Fruit fly (Drosophila melanogaster): ENCODE data around the gene CG17271.

The CG17271 gene

dm6 chr3R:20818689-20819088 lies 3.0 kb downstream of the CG17271 start, which contains the start of gene CG17270 (continued):
- TF ChIP-seq CG15514 (GFP tag; optimal IDR thresholded peaks at IDR 0.05): peak; percentile 32
- no peak for TF ChIP-seq ewg (GFP tag; optimal IDR thresholded peaks at IDR 0.05)
- TF ChIP-seq inv (GFP tag; IDR thresholded peaks at IDR 0.05; ENCODE audit: partially characterized antibody): no peak
- TF ChIP-seq Sin3A (optimal IDR thresholded peaks at IDR 0.05): no peak
- no peak for TF ChIP-seq HLH4C (GFP tag; IDR thresholded peaks at IDR 0.05; ENCODE audit: partially characterized antibody)
- TF ChIP-seq oc (tag; optimal IDR thresholded peaks at IDR 0.05): no peak
- no peak for TF ChIP-seq Atf3 (GFP tag; optimal IDR thresholded peaks at IDR 0.05)
- TF ChIP-seq row (GFP tag; IDR thresholded peaks at IDR 0.05): peak; percentile 50; the same call in 1 of the 3 replicates
- no peak for TF ChIP-seq corto (GFP tag; optimal IDR thresholded peaks at IDR 0.05)
- no peak for TF ChIP-seq B-H2 (GFP tag; optimal IDR thresholded peaks at IDR 0.05)
- TF ChIP-seq ac (GFP tag; optimal IDR thresholded peaks at IDR 0.05): no peak
- no peak for TF ChIP-seq bsh (GFP tag; optimal IDR thresholded peaks at IDR 0.05)
- TF ChIP-seq CG14965 (GFP tag; optimal IDR thresholded peaks at IDR 0.05; ENCODE audit: borderline replicate concordance): no peak
- no peak for TF ChIP-seq chinmo (GFP tag; IDR thresholded peaks at IDR 0.05; ENCODE audit: partially characterized antibody)
- TF ChIP-seq CG43689 (GFP tag; IDR thresholded peaks at IDR 0.05): no peak
- no peak for TF ChIP-seq D (optimal IDR thresholded peaks at IDR 0.05)
- TF ChIP-seq D (GFP tag; optimal IDR thresholded peaks at IDR 0.05): no peak
- TF ChIP-seq Ets65A (GFP tag): peak; percentile 4
- no peak for TF ChIP-seq wdn (GFP tag; IDR thresholded peaks at IDR 0.05)
- TF ChIP-seq sqz (GFP tag; optimal IDR thresholded peaks at IDR 0.05): no peak
- TF ChIP-seq CG4360 (GFP tag; IDR thresholded peaks at IDR 0.05): no peak
- no peak for TF ChIP-seq Ssrp (tag; optimal IDR thresholded peaks at IDR 0.05)
- no peak for TF ChIP-seq az2 (GFP tag; optimal IDR thresholded peaks at IDR 0.05)
- TF ChIP-seq grn (GFP tag; optimal IDR thresholded peaks at IDR 0.05): no peak
- 0 out of 3 replicates have a peak, but pooled peaks have one; percentile 55 for TF ChIP-seq CG2199 (GFP tag; IDR thresholded peaks at IDR 0.05)
- no peak for TF ChIP-seq CG1602 (GFP tag; optimal IDR thresholded peaks at IDR 0.05)
- TF ChIP-seq kah (GFP tag; optimal IDR thresholded peaks at IDR 0.05): no peak
- no peak for TF ChIP-seq toy (GFP tag; IDR thresholded peaks at IDR 0.05)
- no peak for TF ChIP-seq aop (GFP tag; IDR thresholded peaks at IDR 0.05)
- TF ChIP-seq Dad (GFP tag; optimal IDR thresholded peaks at IDR 0.05): no peak
- no peak for TF ChIP-seq Adf1 (GFP tag; IDR thresholded peaks at IDR 0.05)
- TF ChIP-seq Med (GFP tag): no peak
- TF ChIP-seq CG12942 (GFP tag; optimal IDR thresholded peaks at IDR 0.05): no peak
- TF ChIP-seq CG31224 (GFP tag; IDR thresholded peaks at IDR 0.05): no peak
- no peak for TF ChIP-seq CG11504 (tag; optimal IDR thresholded peaks at IDR 0.05)
- no peak for TF ChIP-seq CG11085 (GFP tag; IDR thresholded peaks at IDR 0.05)
- TF ChIP-seq CG3726 (GFP tag; IDR thresholded peaks at IDR 0.05): no peak
- TF ChIP-seq Mes4 (GFP tag; optimal IDR thresholded peaks at IDR 0.05): no peak
- TF ChIP-seq Sox102F (GFP tag; optimal IDR thresholded peaks at IDR 0.05): no peak
- TF ChIP-seq CG4424 (GFP tag; optimal IDR thresholded peaks at IDR 0.05): no peak
- TF ChIP-seq Sox100B (GFP tag; optimal IDR thresholded peaks at IDR 0.05): no peak
- no peak for TF ChIP-seq jigr1 (GFP tag; IDR thresholded peaks at IDR 0.05)
- peak; percentile 68 for TF ChIP-seq D19B (GFP tag; optimal IDR thresholded peaks at IDR 0.05)
- TF ChIP-seq Fer1 (GFP tag; optimal IDR thresholded peaks at IDR 0.05): no peak
- TF ChIP-seq tio (GFP tag; optimal IDR thresholded peaks at IDR 0.05): no peak
- no peak for TF ChIP-seq Opbp (GFP tag; IDR thresholded peaks at IDR 0.05; ENCODE audit: partially characterized antibody)
- TF ChIP-seq Camta (GFP tag; optimal IDR thresholded peaks at IDR 0.05): no peak
- 0 out of 3 replicates have a peak, but pooled peaks have one; percentile 17 for TF ChIP-seq ci (GFP tag; IDR thresholded peaks at IDR 0.05)
- TF ChIP-seq gt (GFP tag; IDR thresholded peaks at IDR 0.05): no peak
